Worm (Caenorhabditis elegans): ENCODE results near the gene BE0003N10.1.

DNA sequence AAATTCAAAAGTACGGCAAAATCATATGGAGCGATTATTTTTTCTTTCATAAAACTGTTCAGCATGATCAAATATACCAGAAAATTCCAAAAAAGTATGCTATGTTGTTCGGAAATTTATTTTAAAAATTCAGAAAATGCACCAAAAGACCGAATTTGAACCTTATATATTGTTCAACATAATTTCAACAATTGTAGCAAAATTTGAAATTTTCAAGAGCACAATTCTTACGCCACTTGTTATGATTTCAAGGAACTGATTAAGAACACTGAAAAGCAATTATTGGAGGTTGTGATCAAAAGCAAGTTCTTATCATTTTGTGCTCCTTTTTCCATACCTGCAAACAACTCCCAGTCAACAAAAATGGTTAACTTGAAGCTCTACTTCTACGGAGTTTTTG is 29.2 kb upstream of the BE0003N10.1 start, which contains the start of gene clc-27:
- no peak for TF ChIP-seq lin-15B (tag; optimal IDR thresholded peaks at IDR 0.05)
- no peak for TF ChIP-seq aly-2 (tag; optimal IDR thresholded peaks at IDR 0.05)
- TF ChIP-seq ceh-8 (GFP tag; optimal IDR thresholded peaks at IDR 0.05): no peak

Measured in whole organism, L1 larva.